Worm (Caenorhabditis elegans) whole organism, midembryonic: Measurements from ENCODE around the gene srt-63.

Experiments used
- T22C8.4 ChIP-seq: fragments of 200-800 bp; sonication (Bioruptor generic); IDR thresholded peaks from 2 replicates; pipeline ENCODE4 v1.3.6; 2022; ENCODE audit warnings: missing genetic modification characterization, missing compliant biosample characterization
- flt-1 ChIP-seq: fragments of 200-800 bp; sonication (Bioruptor generic); IDR thresholded peaks from 2 replicates; pipeline ENCODE4 v1.3.6; 2022; ENCODE audit warnings: missing genetic modification characterization, missing compliant biosample characterization
- klf-2 ChIP-seq: fragments of 200-800 bp; sonication (Bioruptor generic); conservative IDR thresholded peaks from 2 replicates; pipeline ENCODE4 v1.3.6; 2022; ENCODE audit warnings: missing genetic modification reagents, missing genetic modification characterization, missing compliant biosample characterization
- med-1 ChIP-seq: sonication (generic microtip); optimal IDR thresholded peaks from 2 replicates; lab custom pipeline; 2017; ENCODE audit warnings: missing genetic modification characterization, mild to moderate bottlenecking, missing compliant biosample characterization, antibody characterized with exemption, missing genetic modification reagents; ENCODE audit not compliant: insufficient read depth
- ref-1 ChIP-seq: fragments of 200-800 bp; sonication (Bioruptor generic); conservative IDR thresholded peaks from 2 replicates; pipeline ENCODE4 v1.3.6; 2022; ENCODE audit warnings: missing genetic modification reagents, missing genetic modification characterization, missing compliant biosample characterization
- ztf-23 ChIP-seq: fragments of 200-800 bp; sonication (Bioruptor generic); IDR thresholded peaks from 2 replicates; pipeline ENCODE4 v1.3.6; 2022; ENCODE audit warnings: missing genetic modification reagents, missing genetic modification characterization, missing compliant biosample characterization
- ztf-29 ChIP-seq: fragments of 200-800 bp; sonication (Bioruptor generic); IDR thresholded peaks from 2 replicates; pipeline ENCODE4 v1.3.6; 2022; ENCODE audit warnings: missing genetic modification reagents, missing genetic modification characterization, missing compliant biosample characterization

DNA sequence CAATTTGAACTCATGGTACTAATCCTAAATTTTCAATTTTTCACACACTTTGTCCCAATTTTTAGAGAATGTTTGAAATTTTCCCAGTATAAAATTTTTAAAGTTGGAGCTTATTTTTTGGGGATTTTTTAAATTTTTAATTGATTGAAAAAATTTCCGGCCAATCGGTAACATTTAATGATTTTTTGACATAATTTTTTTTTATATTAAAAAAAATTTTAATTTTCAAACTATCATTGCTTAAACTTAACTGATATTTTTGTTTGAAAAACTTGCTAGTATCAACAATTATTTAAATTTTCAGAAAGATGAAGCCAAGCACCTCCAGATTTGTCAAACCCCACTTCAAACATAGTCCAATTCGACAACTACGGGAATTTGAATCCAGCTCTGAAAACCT is 1.3 kb upstream of the srt-63 start, which contains the start of gene T28A11.22:
- TF ChIP-seq ztf-29 (GFP tag; lab: Robert Waterston, UW): no peak
- TF ChIP-seq flt-1 (GFP tag; lab: Robert Waterston, UW): no peak
- TF ChIP-seq T22C8.4 (GFP tag; lab: Robert Waterston, UW): no peak
- no peak for TF ChIP-seq ztf-23 (GFP tag; lab: Robert Waterston, UW)
- no peak for TF ChIP-seq ref-1
- no peak for TF ChIP-seq med-1 (GFP tag; lab: Kevin White, UChicago)
- no peak for TF ChIP-seq klf-2
